Worm (Caenorhabditis elegans) whole organism, L1 larva: ENCODE results near the gene cox-6C.

Source experiments
- alr-1 ChIP-seq: fragments of 200-800 bp; sonication (Bioruptor generic); optimal IDR thresholded peaks from 2 replicates; lab custom pipeline; 2018; ENCODE audit warnings: borderline replicate concordance, mild to moderate bottlenecking, missing genetic modification characterization, missing compliant biosample characterization
- ceh-8 ChIP-seq: fragments of 200-800 bp; sonication (Bioruptor generic); optimal IDR thresholded peaks from 2 replicates; lab custom pipeline; 2018; ENCODE audit warnings: mild to moderate bottlenecking, missing genetic modification characterization, moderate library complexity, missing compliant biosample characterization
- dpl-1 ChIP-seq, 3 experiments: fragments of 150-350 bp in 2 of 3; sonication (generic microtip) in 1 of 3; optimal IDR thresholded peaks; 2 replicates each; lab custom pipeline; 2014 to 2017; ENCODE audit warnings: missing biosample characterization in 3 of 3, missing genetic modification characterization in 3 of 3, missing genetic modification reagents in 3 of 3
- efl-3 ChIP-seq: fragments of 200-800 bp; sonication (Bioruptor generic); optimal IDR thresholded peaks from 2 replicates; lab custom pipeline; 2018; ENCODE audit warnings: mild to moderate bottlenecking, missing genetic modification characterization, missing compliant biosample characterization
- irx-1 ChIP-seq: sonication (generic microtip); optimal IDR thresholded peaks from 2 replicates; lab custom pipeline; 2016; ENCODE audit warnings: missing genetic modification characterization, missing compliant biosample characterization
- jun-1 ChIP-seq: fragments of 150-350 bp; optimal IDR thresholded peaks from 2 replicates; lab custom pipeline; 2014; ENCODE audit warnings: missing biosample characterization, missing genetic modification reagents, missing genetic modification characterization
- lin-35 ChIP-seq, 2 experiments: fragments of 150-350 bp; optimal IDR thresholded peaks; 2 replicates each; lab custom pipeline; 2014; ENCODE audit warnings: missing biosample characterization in 2 of 2, missing genetic modification characterization in 2 of 2, missing genetic modification reagents in 2 of 2
- mep-1 ChIP-seq: fragments of 150-350 bp; optimal IDR thresholded peaks from 2 replicates; lab custom pipeline; 2014; ENCODE audit warnings: missing biosample characterization, missing genetic modification characterization
- nhr-12 ChIP-seq: sonication (generic microtip); optimal IDR thresholded peaks from 2 replicates; lab custom pipeline; 2017; ENCODE audit warnings: missing biosample characterization, missing genetic modification characterization
- nhr-237 ChIP-seq: fragments of 150-350 bp; optimal IDR thresholded peaks from 2 replicates; lab custom pipeline; 2014; ENCODE audit warnings: missing biosample characterization, missing genetic modification characterization
- snpc-4 ChIP-seq: fragments of 150-350 bp; optimal IDR thresholded peaks from 2 replicates; lab custom pipeline; 2014; ENCODE audit warnings: missing biosample characterization, missing genetic modification characterization
- sup-37 ChIP-seq: fragments of 200-800 bp; sonication (Bioruptor generic); optimal IDR thresholded peaks from 2 replicates; lab custom pipeline; 2018; ENCODE audit warnings: mild to moderate bottlenecking, missing genetic modification characterization, missing compliant biosample characterization
- unc-130 ChIP-seq: fragments of 150-350 bp; optimal IDR thresholded peaks from 2 replicates; lab custom pipeline; 2017; ENCODE audit warnings: missing biosample characterization, missing genetic modification characterization, inconsistent platforms
- ztf-11 ChIP-seq, 2 experiments: sonication (generic microtip); optimal IDR thresholded peaks; 2 replicates each; lab custom pipeline; 2016 to 2017; ENCODE audit warnings: missing genetic modification characterization in 2 of 2, missing biosample characterization in 1 of 2, missing compliant biosample characterization in 1 of 2

ce11 chrIV:148756-149155 lies 22.2 kb downstream of the cox-6C start:
- TF ChIP-seq nhr-237 (tag; lab: Kevin White, UChicago) = no peak
- TF ChIP-seq sup-37 (GFP tag; lab: Kevin White, UChicago) = no peak
- no peak for TF ChIP-seq mep-1
- no peak for TF ChIP-seq unc-130
- TF ChIP-seq ceh-8 = no peak
- no peak for TF ChIP-seq irx-1 (tag; lab: Kevin White, UChicago)
- no peak for TF ChIP-seq ztf-11 (tag; optimal IDR thresholded peaks at IDR 0.05; lab: Kevin White, UChicago)
- TF ChIP-seq snpc-4 (tag; lab: Kevin White, UChicago) = no peak
- TF ChIP-seq efl-3 (GFP tag; lab: Kevin White, UChicago) = no peak
- no peak for TF ChIP-seq alr-1
- TF ChIP-seq jun-1 (tag; lab: Kevin White, UChicago) = no peak
- no peak for TF ChIP-seq nhr-12 (tag; lab: Kevin White, UChicago)
- TF ChIP-seq lin-35 (GFP tag; optimal IDR thresholded peaks at IDR 0.05; lab: Kevin White, UChicago) = no peak
- TF ChIP-seq dpl-1 (GFP tag; optimal IDR thresholded peaks at IDR 0.05; lab: Kevin White, UChicago) = no peak
